Worm (Caenorhabditis elegans): ENCODE results near the gene madd-3.

The madd-3 gene

ce11 chrX:14296559-14296958, at the start of gene madd-3:
madd-3 (minus strand) TSS chrX:14296659.
- no peak for TF ChIP-seq unc-62 (GFP tag; optimal IDR thresholded peaks at IDR 0.05)

ce11 chrX:14340381-14340780, 43.9 kb upstream of the madd-3 start, which contains the start of gene sel-7:
sel-7 (minus strand) TSS chrX:14340481.
- no peak for TF ChIP-seq unc-62 (GFP tag; optimal IDR thresholded peaks at IDR 0.05)

ce11 chrX:14339723-14340122, 43.3 kb upstream of the madd-3 start:
- no peak for TF ChIP-seq unc-62 (GFP tag; optimal IDR thresholded peaks at IDR 0.05)

ce11 chrX:14338896-14339295, 42.4 kb upstream of the madd-3 start:
- no peak for TF ChIP-seq unc-62 (GFP tag; optimal IDR thresholded peaks at IDR 0.05)

ce11 chrX:14335621-14336020, 39.2 kb upstream of the madd-3 start:
- TF ChIP-seq unc-62 (GFP tag; optimal IDR thresholded peaks at IDR 0.05): no peak

ce11 chrX:14335220-14335619, 38.8 kb upstream of the madd-3 start, which contains the start of gene K04G11.1:
K04G11.1 (plus strand) TSS chrX:14335520.
- TF ChIP-seq unc-62 (GFP tag; optimal IDR thresholded peaks at IDR 0.05): no peak

- no peak for TF ChIP-seq unc-62 (GFP tag; optimal IDR thresholded peaks at IDR 0.05)
These were observed 37.7 kb upstream of the madd-3 start for ce11 chrX:14334151-14334550.

- TF ChIP-seq unc-62 (GFP tag; optimal IDR thresholded peaks at IDR 0.05): no peak
These were observed 32.9 kb upstream of the madd-3 start for ce11 chrX:14329348-14329747.

- TF ChIP-seq unc-62 (GFP tag; optimal IDR thresholded peaks at IDR 0.05): no peak
These were observed 30.9 kb upstream of the madd-3 start, which contains the start of gene C11H1.7 for ce11 chrX:14327398-14327797. C11H1.7 (plus strand) TSS chrX:14327409.

- no peak for TF ChIP-seq unc-62 (GFP tag; optimal IDR thresholded peaks at IDR 0.05)
These were observed 30.1 kb upstream of the madd-3 start for ce11 chrX:14326578-14326977.

ce11 chrX:14324289-14324688, 27.8 kb upstream of the madd-3 start:
- TF ChIP-seq unc-62 (GFP tag; optimal IDR thresholded peaks at IDR 0.05): no peak

ce11 chrX:14322793-14323192, 26.3 kb upstream of the madd-3 start:
- no peak for TF ChIP-seq unc-62 (GFP tag; optimal IDR thresholded peaks at IDR 0.05)

- TF ChIP-seq unc-62 (GFP tag; optimal IDR thresholded peaks at IDR 0.05): no peak
These were observed 23.8 kb upstream of the madd-3 start, which contains the start of gene C11H1.9 for ce11 chrX:14320298-14320697. C11H1.9 (minus strand) TSS chrX:14320398.

ce11 chrX:14316132-14316531, 19.7 kb upstream of the madd-3 start:
- no peak for TF ChIP-seq unc-62 (GFP tag; optimal IDR thresholded peaks at IDR 0.05)

- no peak for TF ChIP-seq unc-62 (GFP tag; optimal IDR thresholded peaks at IDR 0.05)
These were observed 17.2 kb upstream of the madd-3 start, which contains the start of gene prx-1 for ce11 chrX:14313627-14314026. prx-1 (plus strand) TSS chrX:14313927.

- no peak for TF ChIP-seq unc-62 (GFP tag; optimal IDR thresholded peaks at IDR 0.05)
These were observed 16.0 kb upstream of the madd-3 start for ce11 chrX:14312416-14312815.

- no peak for TF ChIP-seq unc-62 (GFP tag; optimal IDR thresholded peaks at IDR 0.05)
These were observed 15.1 kb upstream of the madd-3 start, which contains the start of gene mgrn-1 for ce11 chrX:14311583-14311982. mgrn-1 (minus strand) TSS chrX:14311683.

ce11 chrX:14309656-14310055, 13.2 kb upstream of the madd-3 start:
- no peak for TF ChIP-seq unc-62 (GFP tag; optimal IDR thresholded peaks at IDR 0.05)

All from whole organism, dauer.